Fruit fly (Drosophila melanogaster) whole organism, wandering third instar larva: ENCODE results near the gene PICK1.
A peak's percentile ranks its signal among the peaks of the same experiment; 100 is the strongest.

Experiments used
- Abd-B ChIP-seq: fragments of >200 bp; optimal IDR thresholded peaks from 2 replicates; lab custom pipeline; 2017; ENCODE audit warnings: missing biosample characterization, missing genetic modification characterization
- CG32264 ChIP-seq: fragments of 200-800 bp; sonication (Bioruptor generic); optimal IDR thresholded peaks from 2 replicates; lab custom pipeline; 2016; ENCODE audit warnings: missing biosample characterization, missing genetic modification characterization
- CG9705 ChIP-seq: fragments of 200-800 bp; sonication (Bioruptor generic); optimal IDR thresholded peaks from 2 replicates; lab custom pipeline; 2018; ENCODE audit warnings: missing biosample characterization, mild to moderate bottlenecking, missing genetic modification characterization
- CrebA ChIP-seq: fragments of 200-800 bp; sonication (Bioruptor generic); optimal IDR thresholded peaks from 2 replicates; lab custom pipeline; 2016; ENCODE audit warnings: missing biosample characterization, mild to moderate bottlenecking, missing genetic modification characterization, borderline replicate concordance
- Dfd ChIP-seq: fragments of >200 bp; optimal IDR thresholded peaks from 2 replicates; lab custom pipeline; 2017; ENCODE audit warnings: missing biosample characterization, missing genetic modification characterization
- Dif ChIP-seq: fragments of 200-275, 200-300 bp; sonication (Bioruptor generic); optimal IDR thresholded peaks from 2 replicates; lab custom pipeline; 2018; ENCODE audit warnings: missing biosample characterization, missing genetic modification characterization; ENCODE audit not compliant: partially characterized antibody
- GATAd ChIP-seq: sonication (Bioruptor generic); optimal IDR thresholded peaks from 2 replicates; lab custom pipeline; 2016; ENCODE audit warnings: missing biosample characterization, missing genetic modification characterization
- HLH106 ChIP-seq: fragments of 200-800 bp; optimal IDR thresholded peaks from 3 replicates; lab custom pipeline; 2019; ENCODE audit warnings: missing biosample characterization, mild to moderate bottlenecking, missing genetic modification characterization, moderate library complexity
- Hnf4 ChIP-seq: fragments of 200-800 bp; sonication (Bioruptor generic); optimal IDR thresholded peaks from 2 replicates; lab custom pipeline; 2016; ENCODE audit warnings: missing biosample characterization, mild to moderate bottlenecking, missing genetic modification characterization
- Hr78 ChIP-seq: fragments of >200 bp; optimal IDR thresholded peaks from 2 replicates; lab custom pipeline; 2017; ENCODE audit warnings: missing biosample characterization, missing genetic modification characterization
- Hr83 ChIP-seq: fragments of 200-300 bp; sonication (Bioruptor generic); optimal IDR thresholded peaks from 2 replicates; lab custom pipeline; 2016; ENCODE audit warnings: missing biosample characterization, mild to moderate bottlenecking, missing genetic modification characterization, moderate library complexity; ENCODE audit not compliant: poor library complexity, severe bottlenecking
- Jra ChIP-seq: sonication (Bioruptor generic); optimal IDR thresholded peaks from 2 replicates; lab custom pipeline; 2016; ENCODE audit warnings: missing biosample characterization, missing genetic modification characterization
- Mio ChIP-seq: sonication (Bioruptor generic); optimal IDR thresholded peaks from 2 replicates; lab custom pipeline; 2016; ENCODE audit warnings: missing biosample characterization, missing genetic modification characterization
- Myc ChIP-seq: fragments of >200 bp; optimal IDR thresholded peaks from 2 replicates; lab custom pipeline; 2017
- N ChIP-seq: fragments of >200 bp; optimal IDR thresholded peaks from 2 replicates; lab custom pipeline; 2018; ENCODE audit warnings: missing biosample characterization, missing external identifiers, missing genetic modification characterization
- OdsH ChIP-seq: fragments of 200-800 bp; sonication (Bioruptor generic); optimal IDR thresholded peaks from 2 replicates; lab custom pipeline; 2016; ENCODE audit warnings: missing biosample characterization, mild to moderate bottlenecking, missing genetic modification characterization
- Rel ChIP-seq, 2 experiments: fragments of 200-800 bp; sonication (Bioruptor generic) in 1 of 2; optimal IDR thresholded peaks; 2 replicates in 1 of 2; 3 replicates in 1 of 2; lab custom pipeline; 2016 to 2019; ENCODE audit warnings: mild to moderate bottlenecking in 2 of 2, missing biosample characterization in 2 of 2, missing genetic modification characterization in 2 of 2, moderate library complexity in 1 of 2
- Sp1 ChIP-seq: fragments of 200-800 bp; sonication (Bioruptor generic); optimal IDR thresholded peaks from 3 replicates; lab custom pipeline; 2019; ENCODE audit warnings: missing biosample characterization, mild to moderate bottlenecking, missing genetic modification characterization, moderate library complexity
- Vsx2 ChIP-seq: fragments of 200-300, 225-300 bp; sonication (Bioruptor generic); optimal IDR thresholded peaks from 2 replicates; lab custom pipeline; 2018; ENCODE audit warnings: missing biosample characterization, missing genetic modification characterization; ENCODE audit not compliant: partially characterized antibody
- br ChIP-seq: fragments of 200-800 bp; sonication (Bioruptor generic); optimal IDR thresholded peaks from 2 replicates; lab custom pipeline; 2016; ENCODE audit warnings: missing biosample characterization, missing genetic modification characterization
- brk ChIP-seq: fragments of 200-800 bp; sonication (Bioruptor generic); optimal IDR thresholded peaks from 2 replicates; lab custom pipeline; 2016; ENCODE audit warnings: missing biosample characterization, mild to moderate bottlenecking, missing genetic modification characterization
- dl ChIP-seq, 2 experiments: fragments of 175-275, 200-275 bp in 1 of 2; fragments of 200-275 bp in 1 of 2; sonication (Bioruptor generic); optimal IDR thresholded peaks; lab custom pipeline; 2018; ENCODE audit warnings: mild to moderate bottlenecking in 2 of 2, missing biosample characterization in 2 of 2, missing genetic modification characterization in 2 of 2, moderate library complexity in 2 of 2; ENCODE audit not compliant: partially characterized antibody in 2 of 2, insufficient read depth in 1 of 2
- dmrt93B ChIP-seq: fragments of 200-800 bp; sonication (Bioruptor generic); optimal IDR thresholded peaks from 2 replicates; lab custom pipeline; 2018; ENCODE audit warnings: missing biosample characterization, mild to moderate bottlenecking, missing genetic modification characterization
- dsf ChIP-seq: sonication (Bioruptor generic); optimal IDR thresholded peaks from 2 replicates; lab custom pipeline; 2016; ENCODE audit warnings: missing biosample characterization, missing genetic modification characterization, borderline replicate concordance
- ey ChIP-seq: fragments of 200-800 bp; sonication (Bioruptor generic); optimal IDR thresholded peaks from 2 replicates; lab custom pipeline; 2016; ENCODE audit warnings: missing biosample characterization, missing genetic modification characterization
- foxo ChIP-seq, 2 experiments: fragments of 200-800 bp; sonication (Bioruptor generic); optimal IDR thresholded peaks; 2 replicates in 1 of 2; 3 replicates in 1 of 2; lab custom pipeline; 2016 to 2017; ENCODE audit warnings: missing biosample characterization in 2 of 2, missing genetic modification characterization in 2 of 2
- fru ChIP-seq: fragments of 200-800 bp; sonication (Bioruptor generic); optimal IDR thresholded peaks from 3 replicates; lab custom pipeline; 2016; ENCODE audit warnings: missing biosample characterization, mild to moderate bottlenecking, missing genetic modification characterization
- h ChIP-seq: fragments of 200-800 bp; sonication (Bioruptor generic); optimal IDR thresholded peaks from 3 replicates; lab custom pipeline; 2016; ENCODE audit warnings: missing biosample characterization, mild to moderate bottlenecking, missing genetic modification characterization
- jim ChIP-seq: fragments of 175-275, 200-325 bp; sonication (Bioruptor generic); optimal IDR thresholded peaks from 2 replicates; lab custom pipeline; 2016; ENCODE audit warnings: missing biosample characterization, mild to moderate bottlenecking, missing genetic modification characterization
- lola ChIP-seq: fragments of >200 bp; optimal IDR thresholded peaks from 2 replicates; lab custom pipeline; 2017; ENCODE audit warnings: missing biosample characterization, missing genetic modification characterization
- pan ChIP-seq: fragments of >200 bp; optimal IDR thresholded peaks from 2 replicates; lab custom pipeline; 2017
- psq ChIP-seq: fragments of 200-800 bp; sonication (Bioruptor generic); optimal IDR thresholded peaks from 3 replicates; lab custom pipeline; 2017; ENCODE audit warnings: missing biosample characterization, mild to moderate bottlenecking, missing genetic modification characterization, moderate library complexity
- rgr ChIP-seq: fragments of 200-800 bp; sonication (Bioruptor generic); optimal IDR thresholded peaks from 3 replicates; lab custom pipeline; 2016; ENCODE audit warnings: missing biosample characterization, mild to moderate bottlenecking, missing genetic modification characterization
- sage ChIP-seq: fragments of 200-800 bp; sonication (Bioruptor generic); optimal IDR thresholded peaks from 2 replicates; lab custom pipeline; 2016; ENCODE audit warnings: missing biosample characterization, mild to moderate bottlenecking, missing genetic modification characterization
- sv ChIP-seq: fragments of 200-800 bp; sonication (Bioruptor generic); optimal IDR thresholded peaks from 3 replicates; lab custom pipeline; 2016; ENCODE audit warnings: missing biosample characterization, missing genetic modification characterization
- tai ChIP-seq: sonication (Bioruptor generic); optimal IDR thresholded peaks from 2 replicates; lab custom pipeline; 2016; ENCODE audit warnings: missing biosample characterization, missing genetic modification characterization
- usp ChIP-seq: fragments of >200 bp; optimal IDR thresholded peaks from 2 replicates; lab custom pipeline; 2017; ENCODE audit warnings: missing biosample characterization, missing genetic modification characterization
- woc ChIP-seq: sonication (Bioruptor generic); optimal IDR thresholded peaks from 2 replicates; lab custom pipeline; 2016; ENCODE audit warnings: missing biosample characterization, mild to moderate bottlenecking, missing genetic modification characterization

Gene PICK1

dm6 chr2L:12720430-12721396, 25.9 kb downstream of the PICK1 start:
- TF ChIP-seq Mio (GFP tag; lab: Kevin White, UChicago) (no peak), Sp1 (GFP tag; lab: Kevin White, UChicago) (no peak), sage (GFP tag; lab: Kevin White, UChicago) (peak; percentile 2), h (peak; percentile 66), rgr (peak; percentile 10), CrebA (no peak), dl (GFP tag; optimal IDR thresholded peaks at IDR 0.05; lab: Kevin White, UChicago; ENCODE audit: insufficient read depth in 1 of 2, partially characterized antibody in 2 of 2) (no peak), Vsx2 (GFP tag; lab: Kevin White, UChicago) (no peak), dsf (GFP tag; lab: Kevin White, UChicago) (no peak), woc (GFP tag; lab: Kevin White, UChicago) (peak; percentile 16), CG32264 (GFP tag; lab: Kevin White, UChicago) (peak; percentile 11), tai (GFP tag; lab: Kevin White, UChicago) (peak; percentile 10), lola (GFP tag; lab: Kevin White, UChicago) (no peak), HLH106 (tag; lab: Kevin White, UChicago) (peak; percentile 38), foxo (GFP tag; optimal IDR thresholded peaks at IDR 0.05; lab: Kevin White, UChicago) (peak in 1 of 2 experiments; percentile 43), Hr78 (GFP tag; lab: Kevin White, UChicago) (no peak), Hnf4 (GFP tag; lab: Kevin White, UChicago) (no peak), N (GFP tag; lab: Kevin White, UChicago) (no peak), ey (GFP tag; lab: Kevin White, UChicago) (peak; percentile 37), Rel (GFP tag; optimal IDR thresholded peaks at IDR 0.05; lab: Kevin White, UChicago) (no peak), Rel (tag; optimal IDR thresholded peaks at IDR 0.05; lab: Kevin White, UChicago) (peak; percentile 22), fru (GFP tag; lab: Kevin White, UChicago) (peak; percentile 26), psq (no peak), Dif (GFP tag; lab: Kevin White, UChicago) (no peak), Dfd (no peak), GATAd (GFP tag; lab: Kevin White, UChicago) (no peak), usp (no peak), CG9705 (no peak), jim (GFP tag; lab: Kevin White, UChicago) (no peak), brk (peak; percentile 29), Hr83 (GFP tag; lab: Kevin White, UChicago) (no peak), OdsH (GFP tag; lab: Kevin White, UChicago) (peak; percentile 30), br (no peak), Jra (GFP tag; lab: Kevin White, UChicago) (no peak)
- TF ChIP-seq, all 38 proteins: peak for 13

- no peak for TF ChIP-seq Hr83 (GFP tag; lab: Kevin White, UChicago)
- TF ChIP-seq brk = no peak
- no peak for TF ChIP-seq Dfd
- no peak for TF ChIP-seq CrebA
- TF ChIP-seq h = peak; percentile 92
- no peak for TF ChIP-seq dl (GFP tag; optimal IDR thresholded peaks at IDR 0.05; lab: Kevin White, UChicago; ENCODE audit: insufficient read depth in 1 of 2, partially characterized antibody in 2 of 2)
- TF ChIP-seq fru (GFP tag; lab: Kevin White, UChicago) = peak; percentile 92
- TF ChIP-seq sage (GFP tag; lab: Kevin White, UChicago) = peak; percentile 82
- peak; percentile 45 for TF ChIP-seq Mio (GFP tag; lab: Kevin White, UChicago)
- TF ChIP-seq CG32264 (GFP tag; lab: Kevin White, UChicago) = peak; percentile 71
- TF ChIP-seq tai (GFP tag; lab: Kevin White, UChicago) = no peak
- TF ChIP-seq br = peak; percentile 84
- no peak for TF ChIP-seq Hr78 (GFP tag; lab: Kevin White, UChicago)
- peak; percentile 96 for TF ChIP-seq dmrt93B (GFP tag; lab: Kevin White, UChicago)
- TF ChIP-seq Rel (GFP tag; optimal IDR thresholded peaks at IDR 0.05; lab: Kevin White, UChicago) = peak; percentile 10
- peak; percentile 61 for TF ChIP-seq Rel (tag; optimal IDR thresholded peaks at IDR 0.05; lab: Kevin White, UChicago)
- peak; percentile 95 for TF ChIP-seq sv (GFP tag; lab: Kevin White, UChicago)
- no peak for TF ChIP-seq Abd-B
- TF ChIP-seq dsf (GFP tag; lab: Kevin White, UChicago) = peak; percentile 80
- TF ChIP-seq Vsx2 (GFP tag; lab: Kevin White, UChicago) = no peak
- TF ChIP-seq rgr = peak; percentile 91
- TF ChIP-seq woc (GFP tag; lab: Kevin White, UChicago) = peak; percentile 87
- TF ChIP-seq ey (GFP tag; lab: Kevin White, UChicago) = peak; percentile 92
- TF ChIP-seq foxo (GFP tag; optimal IDR thresholded peaks at IDR 0.05; lab: Kevin White, UChicago) = peak; percentile 40 to 96
- TF ChIP-seq pan (lab: Kevin White, UChicago) = no peak
- peak; percentile 55 for TF ChIP-seq GATAd (GFP tag; lab: Kevin White, UChicago)
- TF ChIP-seq N (GFP tag; lab: Kevin White, UChicago) = no peak
- no peak for TF ChIP-seq Dif (GFP tag; lab: Kevin White, UChicago)
- peak; percentile 89 for TF ChIP-seq OdsH (GFP tag; lab: Kevin White, UChicago)
- TF ChIP-seq Jra (GFP tag; lab: Kevin White, UChicago) = peak; percentile 82
- no peak for TF ChIP-seq lola (GFP tag; lab: Kevin White, UChicago)
- TF ChIP-seq psq = peak; percentile 83
- peak; percentile 98 for TF ChIP-seq HLH106 (tag; lab: Kevin White, UChicago)
- TF ChIP-seq Myc = no peak
- no peak for TF ChIP-seq usp
- peak; percentile 85 for TF ChIP-seq Hnf4 (GFP tag; lab: Kevin White, UChicago)
- TF ChIP-seq jim (GFP tag; lab: Kevin White, UChicago) = no peak
- peak; percentile 92 for TF ChIP-seq Sp1 (GFP tag; lab: Kevin White, UChicago)
- TF ChIP-seq CG9705 = peak; percentile 95
These were observed 27.0 kb downstream of the PICK1 start, which contains the start of gene Pih1D1 for dm6 chr2L:12721794-12722315. Gene Pih1D1 (minus strand): TSS chr2L:12721843.
